Worm (Caenorhabditis elegans): ENCODE measurements around the gene srlf-22.

ce11 chrV:904232-904983 lies 13.5 kb downstream of the srlf-22 start, which contains the start of gene trm-2A:
- TF ChIP-seq cog-1 (tag; optimal IDR thresholded peaks at IDR 0.05), result no peak
- no peak for TF ChIP-seq flt-1 (GFP tag; IDR thresholded peaks at IDR 0.05)
- TF ChIP-seq ref-1 (GFP tag; conservative IDR thresholded peaks at IDR 0.05), result no peak
- 0 out of 2 replicates have a peak, but pooled peaks have one; percentile 39 for TF ChIP-seq ztf-23 (GFP tag; IDR thresholded peaks at IDR 0.05)

Data from whole organism, midembryonic.